Worm (Caenorhabditis elegans) whole organism, late embryonic: ENCODE data around the gene F08C6.5.

Source experiments
- C38D4.7 ChIP-seq: fragments of 200-800 bp; sonication (Bioruptor generic); optimal IDR thresholded peaks from 2 replicates; lab custom pipeline; 2018; ENCODE audit warnings: mild to moderate bottlenecking, missing genetic modification characterization, moderate library complexity, missing compliant biosample characterization
- K02D7.2 ChIP-seq: sonication (generic microtip); optimal IDR thresholded peaks from 2 replicates; lab custom pipeline; 2017; ENCODE audit warnings: mild to moderate bottlenecking, missing genetic modification characterization, missing compliant biosample characterization
- K09A11.1 ChIP-seq: sonication (generic microtip); optimal IDR thresholded peaks from 2 replicates; lab custom pipeline; 2017; ENCODE audit warnings: antibody characterized with exemption, mild to moderate bottlenecking, missing genetic modification characterization, missing compliant biosample characterization; ENCODE audit not compliant: insufficient read depth
- ceh-19 ChIP-seq: fragments of 200-800 bp; sonication (Bioruptor generic); optimal IDR thresholded peaks from 2 replicates; lab custom pipeline; 2018; ENCODE audit warnings: mild to moderate bottlenecking, missing genetic modification characterization, missing compliant biosample characterization
- ceh-24 ChIP-seq: sonication (generic microtip); optimal IDR thresholded peaks from 2 replicates; lab custom pipeline; 2016; ENCODE audit warnings: mild to moderate bottlenecking, missing genetic modification characterization, missing compliant biosample characterization
- ceh-30 ChIP-seq: fragments of 150-350 bp; optimal IDR thresholded peaks from 2 replicates; lab custom pipeline; 2014; ENCODE audit warnings: missing biosample characterization, missing genetic modification characterization
- ceh-48 ChIP-seq: sonication (generic microtip); optimal IDR thresholded peaks from 2 replicates; lab custom pipeline; 2016; ENCODE audit warnings: missing genetic modification characterization, inconsistent platforms, missing compliant biosample characterization
- ceh-9 ChIP-seq: sonication (generic microtip); optimal IDR thresholded peaks from 2 replicates; lab custom pipeline; 2016; ENCODE audit warnings: mild to moderate bottlenecking, missing genetic modification characterization, inconsistent platforms, missing compliant biosample characterization
- che-1 ChIP-seq: sonication (generic microtip); optimal IDR thresholded peaks from 2 replicates; lab custom pipeline; 2016; ENCODE audit warnings: mild to moderate bottlenecking, missing genetic modification characterization, missing compliant biosample characterization
- dmd-4 ChIP-seq: sonication (generic microtip); optimal IDR thresholded peaks from 2 replicates; lab custom pipeline; 2016; ENCODE audit warnings: borderline replicate concordance, missing genetic modification characterization, missing compliant biosample characterization
- elt-4 ChIP-seq: sonication (generic microtip); optimal IDR thresholded peaks from 2 replicates; lab custom pipeline; 2016; ENCODE audit warnings: missing genetic modification characterization, missing compliant biosample characterization
- ets-4 ChIP-seq: sonication (generic microtip); optimal IDR thresholded peaks from 2 replicates; lab custom pipeline; 2016; ENCODE audit warnings: missing genetic modification characterization, missing compliant biosample characterization
- eyg-1 ChIP-seq: sonication (generic microtip); optimal IDR thresholded peaks from 2 replicates; lab custom pipeline; 2016; ENCODE audit warnings: missing genotype, missing genetic modification characterization, missing compliant biosample characterization
- fax-1 ChIP-seq: sonication (generic microtip); optimal IDR thresholded peaks from 2 replicates; lab custom pipeline; 2016; ENCODE audit warnings: missing genotype, missing genetic modification characterization, missing compliant biosample characterization
- fkh-10 ChIP-seq: fragments of 150-350 bp; optimal IDR thresholded peaks from 2 replicates; lab custom pipeline; 2014; ENCODE audit warnings: missing biosample characterization, missing genetic modification reagents, missing genetic modification characterization
- hlh-13 ChIP-seq: fragments of 200-800 bp; sonication (Bioruptor generic); optimal IDR thresholded peaks from 2 replicates; lab custom pipeline; 2018; ENCODE audit warnings: mild to moderate bottlenecking, missing genetic modification characterization, missing compliant biosample characterization
- hlh-30 ChIP-seq: sonication (generic microtip); optimal IDR thresholded peaks from 2 replicates; lab custom pipeline; 2017; ENCODE audit warnings: antibody characterized with exemption, missing genetic modification characterization, missing compliant biosample characterization; ENCODE audit not compliant: insufficient read depth
- hlh-8 ChIP-seq: sonication (generic microtip); optimal IDR thresholded peaks from 2 replicates; lab custom pipeline; 2016; ENCODE audit warnings: missing genotype, missing genetic modification characterization, missing compliant biosample characterization
- lin-11 ChIP-seq: fragments of 200-800 bp; sonication (Bioruptor generic); optimal IDR thresholded peaks from 2 replicates; lab custom pipeline; 2018; ENCODE audit warnings: mild to moderate bottlenecking, missing genetic modification characterization, missing compliant biosample characterization
- madf-2 ChIP-seq: sonication (generic microtip); optimal IDR thresholded peaks from 2 replicates; lab custom pipeline; 2017; ENCODE audit warnings: missing genetic modification characterization, missing compliant biosample characterization
- nfya-1 ChIP-seq: sonication (generic microtip); optimal IDR thresholded peaks from 2 replicates; lab custom pipeline; 2017; ENCODE audit warnings: missing genetic modification characterization, mild to moderate bottlenecking, missing compliant biosample characterization, antibody characterized with exemption, moderate library complexity
- pag-3 ChIP-seq: sonication (generic microtip); optimal IDR thresholded peaks from 2 replicates; lab custom pipeline; 2016; ENCODE audit warnings: missing compliant biosample characterization, missing genetic modification characterization, borderline replicate concordance
- pax-1 ChIP-seq: fragments of 150-350 bp; optimal IDR thresholded peaks from 2 replicates; lab custom pipeline; 2014; ENCODE audit warnings: missing biosample characterization, missing genetic modification characterization
- pha-4 ChIP-seq: fragments of 150-350 bp; optimal IDR thresholded peaks from 2 replicates; lab custom pipeline; 2018; ENCODE audit warnings: missing biosample characterization, missing genetic modification reagents, missing genetic modification characterization
- pros-1 ChIP-seq: fragments of 150-350 bp; optimal IDR thresholded peaks from 2 replicates; lab custom pipeline; 2014; ENCODE audit warnings: missing biosample characterization, missing genetic modification reagents, missing genetic modification characterization
- rnt-1 ChIP-seq: sonication (generic microtip); optimal IDR thresholded peaks from 2 replicates; lab custom pipeline; 2016; ENCODE audit warnings: missing genetic modification characterization, missing compliant biosample characterization
- sox-4 ChIP-seq: sonication (generic microtip); optimal IDR thresholded peaks from 2 replicates; lab custom pipeline; 2017; ENCODE audit warnings: mild to moderate bottlenecking, missing genetic modification characterization, inconsistent platforms, missing compliant biosample characterization
- unc-86 ChIP-seq: sonication (generic microtip); optimal IDR thresholded peaks from 2 replicates; lab custom pipeline; 2016; ENCODE audit warnings: missing genetic modification characterization, missing compliant biosample characterization
- ztf-16 ChIP-seq: sonication (generic microtip); optimal IDR thresholded peaks from 2 replicates; lab custom pipeline; 2017; ENCODE audit warnings: missing genetic modification characterization, missing compliant biosample characterization

F08C6.5 gene

ce11 chrX:7590756-7591155, 31.6 kb downstream of the F08C6.5 start:
- no peak for TF ChIP-seq ceh-9

- TF ChIP-seq ets-4 (tag; lab: Kevin White, UChicago) (no peak), dmd-4 (tag; lab: Kevin White, UChicago) (no peak)
Observed at ce11 chrX:7593931-7594544, 34.8 kb downstream of the F08C6.5 start.

- no peak for TF ChIP-seq madf-2
- no peak for TF ChIP-seq elt-4 (tag; lab: Kevin White, UChicago)
- no peak for TF ChIP-seq ceh-30 (tag; lab: Kevin White, UChicago)
- TF ChIP-seq che-1 (tag; lab: Kevin White, UChicago): no peak
- no peak for TF ChIP-seq hlh-8
- TF ChIP-seq ceh-19 (GFP tag; lab: Kevin White, UChicago): no peak
- TF ChIP-seq eyg-1 (tag; lab: Kevin White, UChicago): no peak
- TF ChIP-seq C38D4.7 (GFP tag; lab: Kevin White, UChicago): no peak
Observed at ce11 chrX:7596029-7596428, 36.8 kb downstream of the F08C6.5 start.

ce11 chrX:7596627-7597026, 37.4 kb downstream of the F08C6.5 start, which contains the start of gene C44E12.1:
C44E12.1 (plus strand) TSS chrX:7596927.
- TF ChIP-seq ceh-30 (tag; lab: Kevin White, UChicago) (no peak), ceh-19 (GFP tag; lab: Kevin White, UChicago) (no peak), ceh-9 (no peak), pax-1 (tag; lab: Kevin White, UChicago) (no peak), fax-1 (tag; lab: Kevin White, UChicago) (no peak)

ce11 chrX:7607982-7608381, 48.8 kb downstream of the F08C6.5 start, which contains the start of gene twk-17:
twk-17 (minus strand) TSS chrX:7608082.
- TF ChIP-seq nfya-1 (tag; lab: Kevin White, UChicago): no peak
- no peak for TF ChIP-seq ceh-24 (tag; lab: Kevin White, UChicago)
- TF ChIP-seq fkh-10 (GFP tag; lab: Kevin White, UChicago): no peak
- no peak for TF ChIP-seq ztf-16 (tag; lab: Kevin White, UChicago)
- TF ChIP-seq sox-4: no peak
- no peak for TF ChIP-seq K02D7.2 (tag; lab: Kevin White, UChicago)
- no peak for TF ChIP-seq hlh-13 (GFP tag; lab: Kevin White, UChicago)
- no peak for TF ChIP-seq hlh-30 (tag; lab: Kevin White, UChicago)
- no peak for TF ChIP-seq ceh-30 (tag; lab: Kevin White, UChicago)
- TF ChIP-seq lin-11: no peak
- TF ChIP-seq pros-1 (tag; lab: Kevin White, UChicago): no peak
- no peak for TF ChIP-seq eyg-1 (tag; lab: Kevin White, UChicago)
- TF ChIP-seq pag-3 (tag; lab: Kevin White, UChicago): no peak
- TF ChIP-seq unc-86 (tag; lab: Kevin White, UChicago): no peak
- TF ChIP-seq K09A11.1 (tag; lab: Kevin White, UChicago): no peak
- TF ChIP-seq fax-1 (tag; lab: Kevin White, UChicago): no peak
- no peak for TF ChIP-seq ceh-48 (tag; lab: Kevin White, UChicago)
- no peak for TF ChIP-seq pha-4
- TF ChIP-seq rnt-1: no peak
